Worm (Caenorhabditis elegans) whole organism, early embryonic: Measurements from ENCODE around the gene M01F1.8.

Experiments
- F13C5.2 ChIP-seq: sonication (generic microtip); optimal IDR thresholded peaks from 2 replicates; lab custom pipeline; 2017; ENCODE audit warnings: mild to moderate bottlenecking, missing genetic modification characterization, inconsistent platforms, missing compliant biosample characterization
- ama-1 ChIP-seq: fragments of 150-350 bp; optimal IDR thresholded peaks from 2 replicates; lab custom pipeline; 2014
- ceh-13 ChIP-seq: fragments of 200-800 bp; sonication (Bioruptor generic); optimal IDR thresholded peaks from 2 replicates; lab custom pipeline; 2018; ENCODE audit warnings: mild to moderate bottlenecking, missing genetic modification characterization, missing compliant biosample characterization
- flt-1 ChIP-seq: fragments of 200-800 bp; sonication (Bioruptor generic); IDR thresholded peaks from 2 replicates; pipeline ENCODE4 v1.3.6; 2022; ENCODE audit warnings: missing genetic modification characterization, missing compliant biosample characterization
- hnd-1 ChIP-seq: sonication (generic microtip); optimal IDR thresholded peaks from 2 replicates; lab custom pipeline; 2016; ENCODE audit warnings: missing genetic modification characterization, missing compliant biosample characterization
- pes-1 ChIP-seq: fragments of 200-800 bp; sonication (Bioruptor generic); IDR thresholded peaks from 2 replicates; pipeline ENCODE4 v1.3.6; 2022; ENCODE audit warnings: missing genetic modification reagents, missing genetic modification characterization, missing compliant biosample characterization
- sea-1 ChIP-seq: fragments of 200-800 bp; sonication (Bioruptor generic); conservative IDR thresholded peaks from 2 replicates; pipeline ENCODE4 v1.3.6; 2022; ENCODE audit warnings: missing genetic modification characterization, missing compliant biosample characterization
- tra-4 ChIP-seq: sonication (generic microtip); optimal IDR thresholded peaks from 2 replicates; lab custom pipeline; 2017; ENCODE audit warnings: missing genetic modification characterization, missing compliant biosample characterization

DNA sequence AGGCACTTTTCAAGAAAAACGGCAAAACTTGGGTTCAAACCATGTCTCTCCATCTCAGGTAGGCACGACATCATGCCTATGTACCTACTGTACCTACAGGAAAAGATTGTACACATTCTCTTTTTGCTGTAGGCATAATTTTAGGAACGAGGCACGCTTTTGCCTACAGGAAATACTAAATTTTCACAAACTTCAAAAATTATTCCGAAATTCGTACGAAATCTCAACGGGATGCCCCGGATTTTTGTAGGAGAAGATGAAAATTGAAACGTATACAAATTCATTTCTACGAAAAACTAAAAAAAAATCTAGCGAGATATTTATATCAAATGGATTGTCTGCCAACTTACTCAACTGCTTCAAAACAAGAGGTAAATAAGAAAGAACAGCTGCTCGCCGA lies 45.7 kb upstream of the M01F1.8 start, which contains the start of gene C54C6.11:
- TF ChIP-seq hnd-1 (tag; lab: Kevin White, UChicago) (no peak), ama-1 (no peak), F13C5.2 (no peak), tra-4 (tag; lab: Kevin White, UChicago) (no peak), ceh-13 (GFP tag; lab: Kevin White, UChicago) (no peak), flt-1 (no peak), sea-1 (GFP tag; lab: Robert Waterston, UW) (no peak), pes-1 (GFP tag; lab: Robert Waterston, UW) (no peak)
